Worm (Caenorhabditis elegans): Measurements from ENCODE around the gene Y6G8.14.

Gene Y6G8.14

DNA sequence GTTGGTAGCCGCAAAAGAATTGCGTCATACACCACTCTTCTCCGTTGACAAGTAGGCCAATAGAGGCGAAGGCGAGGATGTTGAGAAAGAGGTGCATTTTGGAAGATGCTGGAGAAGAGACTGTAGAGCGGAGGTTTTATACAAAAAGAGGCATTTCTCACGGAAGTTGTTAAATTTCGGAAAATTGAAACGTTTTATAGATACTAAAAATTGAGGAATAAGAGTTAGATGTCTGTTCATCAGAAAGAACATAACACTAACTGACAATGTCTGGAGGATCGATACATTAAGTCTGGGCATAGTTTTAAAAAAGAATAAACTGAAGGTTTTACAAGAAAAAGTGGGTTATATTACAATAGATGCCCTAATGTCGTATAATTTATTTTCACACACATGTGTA lies at the start of gene Y6G8.14:
Y6G8.14 (minus strand) TSS at position 101 of the 400 bp plus-strand sequence.
- no peak for TF ChIP-seq lsy-27 (tag; optimal IDR thresholded peaks at IDR 0.05; ENCODE audit: borderline replicate concordance, insufficient read depth)
- no peak for TF ChIP-seq die-1 (tag; optimal IDR thresholded peaks at IDR 0.05)

DNA sequence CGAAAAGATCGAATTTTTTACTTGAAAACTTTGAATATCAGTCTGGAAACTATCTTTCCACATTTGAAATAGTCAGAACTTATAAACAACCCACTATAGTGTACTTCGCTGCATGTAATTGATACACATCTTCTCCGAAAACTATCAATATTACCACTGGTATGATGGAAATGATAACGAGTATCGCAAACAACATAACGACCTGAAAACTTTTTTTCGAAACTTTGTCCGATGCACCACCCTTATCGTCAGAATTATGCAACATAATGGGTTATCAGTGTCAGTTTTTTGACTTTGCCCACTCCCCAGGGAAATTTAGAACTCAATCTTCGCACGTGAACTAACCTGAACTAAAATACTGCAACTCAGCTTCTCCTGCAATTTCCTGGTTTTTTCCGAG lies 48.1 kb upstream of the Y6G8.14 start:
- no peak for TF ChIP-seq lsy-27 (tag; optimal IDR thresholded peaks at IDR 0.05; ENCODE audit: borderline replicate concordance, insufficient read depth)
- TF ChIP-seq snpc-4 (GFP tag; optimal IDR thresholded peaks at IDR 0.05): no peak
- peak in 1 of 4 experiments; percentile 0 for TF ChIP-seq snpc-4 (tag; optimal IDR thresholded peaks at IDR 0.05)
- peak; percentile 41 for TF ChIP-seq atf-7 (tag; optimal IDR thresholded peaks at IDR 0.05)
- TF ChIP-seq ceh-58 (GFP tag; IDR thresholded peaks at IDR 0.05): no peak
- TF ChIP-seq ceh-79 (tag; optimal IDR thresholded peaks at IDR 0.05): no peak
- no peak for TF ChIP-seq snpc-3.4 (tag; optimal IDR thresholded peaks at IDR 0.05)
- no peak for TF ChIP-seq athp-1 (tag; optimal IDR thresholded peaks at IDR 0.05)
- no peak for TF ChIP-seq hmg-20 (GFP tag; IDR thresholded peaks at IDR 0.05)
- TF ChIP-seq ceh-91 (GFP tag; IDR thresholded peaks at IDR 0.05): no peak
- peak; percentile 87 for TF ChIP-seq nhr-80 (tag; optimal IDR thresholded peaks at IDR 0.05)
- no peak for TF ChIP-seq ets-4 (GFP tag; optimal IDR thresholded peaks at IDR 0.05)
- no peak for TF ChIP-seq lin-40 (tag; optimal IDR thresholded peaks at IDR 0.05)

DNA sequence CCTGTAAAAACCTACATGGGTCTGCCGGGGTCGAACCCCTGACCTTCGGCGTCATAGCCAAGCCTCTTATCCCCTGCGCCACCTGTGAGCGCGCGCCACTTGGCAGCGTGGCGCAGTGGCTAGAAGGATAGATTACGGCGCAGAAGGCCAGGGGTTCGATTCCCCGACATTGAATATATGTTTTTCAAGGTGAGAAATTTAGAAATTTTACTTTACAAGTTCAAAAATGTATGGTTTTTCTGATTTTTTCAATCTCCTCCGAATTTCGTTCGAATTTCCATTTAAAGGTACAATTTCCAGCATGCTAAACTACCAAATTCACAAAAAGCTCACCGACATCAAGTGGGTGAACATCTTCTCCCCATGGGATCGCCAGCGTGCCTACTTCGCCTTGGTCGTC lies 45.9 kb upstream of the Y6G8.14 start, which contains the start of gene dgat-2:
dgat-2 (plus strand) TSS at position 301 of the 400 bp plus-strand sequence.
- TF ChIP-seq rpc-1 (optimal IDR thresholded peaks at IDR 0.05) (no peak), rpc-1 (tag; optimal IDR thresholded peaks at IDR 0.05) (peak; percentile 10), lin-40 (tag; optimal IDR thresholded peaks at IDR 0.05) (no peak), athp-1 (tag; optimal IDR thresholded peaks at IDR 0.05) (no peak)

DNA sequence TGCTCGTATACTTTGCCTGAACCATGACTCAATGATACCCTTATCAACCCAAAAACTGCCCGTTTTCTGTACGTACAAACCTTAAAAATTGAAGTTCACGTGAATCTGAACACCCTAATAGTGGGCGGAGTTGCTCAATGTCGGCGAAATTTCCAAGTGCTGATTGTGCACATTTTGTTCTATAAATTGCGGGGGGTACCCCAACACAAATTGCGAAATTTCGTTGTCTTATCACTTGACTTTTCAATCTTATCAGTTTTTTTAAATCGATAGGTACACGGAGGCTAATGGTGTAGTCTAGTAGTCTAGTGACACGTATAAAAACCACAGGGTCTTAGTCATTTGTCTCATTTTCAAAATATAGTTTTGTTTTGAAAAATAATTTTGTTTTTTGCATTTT lies 45.1 kb upstream of the Y6G8.14 start, which contains the start of gene fbxa-108:
fbxa-108 (minus strand) TSS at position 158 of the 400 bp plus-strand sequence.
- no peak for TF ChIP-seq F10E7.11 (tag; optimal IDR thresholded peaks at IDR 0.05)
- TF ChIP-seq K12H6.12 (tag; optimal IDR thresholded peaks at IDR 0.05): no peak
- TF ChIP-seq ceh-91 (GFP tag; IDR thresholded peaks at IDR 0.05): no peak
- peak; percentile 55; the same call in 1 of the 2 replicates for TF ChIP-seq dox-1 (GFP tag; IDR thresholded peaks at IDR 0.05)
- TF ChIP-seq unc-130 (GFP tag; optimal IDR thresholded peaks at IDR 0.05): no peak
- TF ChIP-seq madf-6 (GFP tag; IDR thresholded peaks at IDR 0.05): no peak
- TF ChIP-seq nhr-80 (tag; optimal IDR thresholded peaks at IDR 0.05): peak; percentile 99
- peak; percentile 10 for TF ChIP-seq F23B12.7 (tag; optimal IDR thresholded peaks at IDR 0.05; ENCODE audit: insufficient read depth)
- no peak for TF ChIP-seq somi-1 (GFP tag; optimal IDR thresholded peaks at IDR 0.05)
- peak; percentile 14 to 35 for TF ChIP-seq let-607 (tag; optimal IDR thresholded peaks at IDR 0.05)
- no peak for TF ChIP-seq rcor-1 (GFP tag; IDR thresholded peaks at IDR 0.05)
- no peak for TF ChIP-seq C17E4.6 (GFP tag; IDR thresholded peaks at IDR 0.05)
- TF ChIP-seq dpl-1 (GFP tag; optimal IDR thresholded peaks at IDR 0.05): no peak
- no peak for TF ChIP-seq gei-17 (GFP tag; optimal IDR thresholded peaks at IDR 0.05)
- TF ChIP-seq athp-1 (tag; optimal IDR thresholded peaks at IDR 0.05): no peak
- peak; percentile 78 for TF ChIP-seq atf-7 (tag; optimal IDR thresholded peaks at IDR 0.05)
- TF ChIP-seq nhr-179 (tag; optimal IDR thresholded peaks at IDR 0.05): no peak
- TF ChIP-seq Y67H2A.10 (GFP tag; conservative IDR thresholded peaks at IDR 0.05): no peak
- no peak for TF ChIP-seq mxl-1 (tag; optimal IDR thresholded peaks at IDR 0.05)
- no peak for TF ChIP-seq nhr-27 (tag; optimal IDR thresholded peaks at IDR 0.05)
- no peak for TF ChIP-seq T26A5.8 (tag; optimal IDR thresholded peaks at IDR 0.05)
- no peak for TF ChIP-seq F57A8.1 (GFP tag; optimal IDR thresholded peaks at IDR 0.05)
- no peak for TF ChIP-seq lin-35 (GFP tag; optimal IDR thresholded peaks at IDR 0.05)
- TF ChIP-seq akir-1 (GFP tag; optimal IDR thresholded peaks at IDR 0.05): no peak
- peak; percentile 22 for TF ChIP-seq tbp1 (GFP tag; optimal IDR thresholded peaks at IDR 0.05)
- no peak for TF ChIP-seq nhr-120 (GFP tag; IDR thresholded peaks at IDR 0.05)
- no peak for TF ChIP-seq ceh-79 (tag; optimal IDR thresholded peaks at IDR 0.05)
- TF ChIP-seq F49E8.2 (tag; optimal IDR thresholded peaks at IDR 0.05; ENCODE audit: insufficient read depth): no peak
- TF ChIP-seq ztf-26 (tag; optimal IDR thresholded peaks at IDR 0.05): no peak
- TF ChIP-seq ceh-100 (GFP tag; IDR thresholded peaks at IDR 0.05): no peak
- TF ChIP-seq snpc-1.3 (tag; optimal IDR thresholded peaks at IDR 0.05; ENCODE audit: insufficient read depth): no peak
- TF ChIP-seq sea-2 (GFP tag; IDR thresholded peaks at IDR 0.05): no peak
